Fruit fly (Drosophila melanogaster): ENCODE data around the gene Spn38F.

DNA sequence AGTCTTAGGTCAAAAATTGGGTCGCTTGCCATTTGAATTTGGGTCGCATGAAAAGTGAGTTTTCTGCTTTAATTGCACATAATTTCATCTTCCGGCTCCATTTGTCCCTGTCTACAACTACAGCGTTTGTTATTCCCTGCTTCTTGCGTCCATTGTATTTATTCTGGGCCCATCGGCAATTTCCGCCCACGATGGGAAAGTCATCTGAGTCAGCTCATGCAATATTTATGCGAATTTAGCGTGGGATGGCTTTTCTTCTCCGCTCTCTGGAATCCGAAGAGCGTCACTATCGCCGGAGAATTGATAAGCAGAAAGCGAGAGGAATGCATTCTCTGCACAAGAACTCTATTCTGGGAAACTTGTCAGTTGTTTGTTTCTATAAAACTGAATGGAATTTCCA is 45.3 kb downstream of the Spn38F start:
- TF ChIP-seq usp (GFP tag; optimal IDR thresholded peaks at IDR 0.05) (no peak), brk (GFP tag; optimal IDR thresholded peaks at IDR 0.05) (no peak), Hr78 (GFP tag; optimal IDR thresholded peaks at IDR 0.05) (no peak), sage (GFP tag; optimal IDR thresholded peaks at IDR 0.05) (no peak), Myc (optimal IDR thresholded peaks at IDR 0.05) (no peak), ey (GFP tag; optimal IDR thresholded peaks at IDR 0.05) (no peak), lola (GFP tag; optimal IDR thresholded peaks at IDR 0.05) (no peak), OdsH (GFP tag; optimal IDR thresholded peaks at IDR 0.05) (no peak), HLH106 (tag; optimal IDR thresholded peaks at IDR 0.05) (no peak)
